Fruit fly (Drosophila melanogaster) whole organism, prepupa: ENCODE data around the gene CG5235.

Experiments used
- CG16779 ChIP-seq: fragments of 200-800 bp; sonication (Bioruptor generic); optimal IDR thresholded peaks from 3 replicates; lab custom pipeline; 2017; ENCODE audit warnings: missing biosample characterization, mild to moderate bottlenecking, missing genetic modification characterization
- CG6163 ChIP-seq: fragments of 200-800 bp; sonication (Bioruptor generic); IDR thresholded peaks from 3 replicates; pipeline ENCODE4 v1.3.6; 2022; ENCODE audit warnings: missing biosample characterization, missing genetic modification characterization
- CG6276 ChIP-seq: fragments of 200-800 bp; sonication (Bioruptor generic); optimal IDR thresholded peaks from 2 replicates; lab custom pipeline; 2017; ENCODE audit warnings: missing biosample characterization, mild to moderate bottlenecking, missing genetic modification characterization
- CG7368 ChIP-seq: fragments of 200-800 bp; sonication (Bioruptor generic); optimal IDR thresholded peaks from 3 replicates; lab custom pipeline; 2016; ENCODE audit warnings: missing biosample characterization, missing genetic modification characterization
- CG8119 ChIP-seq: fragments of 200-800 bp; sonication (Bioruptor generic); IDR thresholded peaks from 3 replicates; pipeline ENCODE4 v1.3.6; 2022; ENCODE audit warnings: missing biosample characterization, missing genetic modification characterization
- Eip93F ChIP-seq: fragments of 200-800 bp; sonication (Bioruptor generic); optimal IDR thresholded peaks from 2 replicates; lab custom pipeline; 2016; ENCODE audit warnings: missing biosample characterization, mild to moderate bottlenecking, missing genetic modification characterization
- Ets21C ChIP-seq: fragments of 200-800 bp; sonication (Bioruptor generic); optimal IDR thresholded peaks from 3 replicates; lab custom pipeline; 2016; ENCODE audit warnings: missing biosample characterization, missing genetic modification characterization
- Hr39 ChIP-seq: fragments of 200-800 bp; sonication (Bioruptor generic); optimal IDR thresholded peaks from 2 replicates; lab custom pipeline; 2016; ENCODE audit warnings: missing biosample characterization, missing genetic modification characterization
- Hr4 ChIP-seq: fragments of 200-800 bp; sonication (Bioruptor generic); optimal IDR thresholded peaks from 3 replicates; lab custom pipeline; 2016; ENCODE audit warnings: missing biosample characterization, missing genetic modification characterization
- Lpt ChIP-seq: fragments of 200-800 bp; sonication (Bioruptor generic); optimal IDR thresholded peaks from 3 replicates; lab custom pipeline; 2016; ENCODE audit warnings: missing biosample characterization, missing genetic modification characterization
- eg ChIP-seq: fragments of 200-800 bp; sonication (Bioruptor generic); IDR thresholded peaks from 3 replicates; pipeline ENCODE4 v1.3.6; 2022; ENCODE audit warnings: missing biosample characterization, missing genetic modification characterization
- fd85E ChIP-seq: fragments of 200-800 bp; sonication (Bioruptor generic); optimal IDR thresholded peaks from 3 replicates; lab custom pipeline; 2016; ENCODE audit warnings: missing biosample characterization, missing genetic modification characterization
- topi ChIP-seq: fragments of 200-800 bp; sonication (Bioruptor generic); optimal IDR thresholded peaks from 3 replicates; lab custom pipeline; 2016; ENCODE audit warnings: missing biosample characterization, missing genetic modification characterization
- vri ChIP-seq: fragments of 200-800 bp; sonication (Bioruptor generic); optimal IDR thresholded peaks from 3 replicates; lab custom pipeline; 2016; ENCODE audit warnings: missing biosample characterization, mild to moderate bottlenecking, missing genetic modification characterization

DNA sequence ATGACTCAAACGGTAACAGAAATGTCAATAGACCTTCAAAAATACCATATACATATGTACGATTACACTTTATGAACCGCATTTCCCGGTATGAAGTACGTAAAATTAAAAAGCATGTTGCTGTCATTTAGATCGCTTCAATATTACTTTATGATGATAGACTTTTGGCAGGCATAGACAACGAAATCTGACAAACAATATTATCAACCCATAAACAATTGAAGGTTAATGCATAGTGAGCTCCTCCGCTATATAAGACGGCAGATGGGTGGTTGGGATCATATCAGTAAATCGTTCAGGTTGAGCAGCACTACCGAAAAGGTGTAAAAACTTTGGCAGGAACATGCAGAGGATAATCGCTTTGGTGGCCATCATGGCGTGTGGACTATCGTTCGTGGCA is 6.5 kb downstream of the CG5235 start, which contains the start of gene CG13075:
- TF ChIP-seq CG8119 (GFP tag; lab: Robert Waterston, UW) (no peak), CG16779 (tag; lab: Kevin White, UChicago) (no peak), fd85E (GFP tag; lab: Kevin White, UChicago) (no peak), Hr4 (GFP tag; lab: Kevin White, UChicago) (no peak), eg (GFP tag; lab: Robert Waterston, UW) (no peak), vri (GFP tag; lab: Kevin White, UChicago) (no peak), Hr39 (no peak), Lpt (no peak), CG6163 (no peak), topi (GFP tag; lab: Kevin White, UChicago) (no peak), Ets21C (GFP tag; lab: Kevin White, UChicago) (no peak), CG7368 (no peak), Eip93F (no peak), CG6276 (GFP tag; lab: Kevin White, UChicago) (no peak)
